Worm (Caenorhabditis elegans) whole organism, L2 larva: ENCODE measurements around the gene epg-5.
"Not testable (repeated sequence)": the region's sequence is repeated elsewhere in the genome, so short reads cannot be mapped to it uniquely, and the experiment has no call there.

Source experiments
- C34F6.9 ChIP-seq: fragments of 150-350 bp; optimal IDR thresholded peaks from 2 replicates; lab custom pipeline; 2014; ENCODE audit warnings: missing biosample characterization, missing genetic modification characterization
- F13H6.1 ChIP-seq: sonication (generic microtip); optimal IDR thresholded peaks from 2 replicates; lab custom pipeline; 2016; ENCODE audit warnings: missing genetic modification characterization, missing compliant biosample characterization
- R02D3.7 ChIP-seq: fragments of 150-350 bp; optimal IDR thresholded peaks from 2 replicates; lab custom pipeline; 2014; ENCODE audit warnings: missing biosample characterization, missing genetic modification characterization
- Y55F3AM.14 ChIP-seq: fragments of 200-800 bp; sonication (Bioruptor generic); optimal IDR thresholded peaks from 2 replicates; lab custom pipeline; 2018; ENCODE audit warnings: mild to moderate bottlenecking, missing genetic modification characterization, missing compliant biosample characterization
- ZK546.5 ChIP-seq: sonication (generic microtip); optimal IDR thresholded peaks from 2 replicates; lab custom pipeline; 2017; ENCODE audit warnings: missing biosample characterization, missing genetic modification characterization
- alr-1 ChIP-seq: fragments of 150-350 bp; optimal IDR thresholded peaks from 2 replicates; lab custom pipeline; 2014; ENCODE audit warnings: missing biosample characterization, missing genetic modification characterization
- aly-2 ChIP-seq: fragments of 150-350 bp; optimal IDR thresholded peaks from 2 replicates; lab custom pipeline; 2014; ENCODE audit warnings: missing biosample characterization, missing genetic modification characterization
- blmp-1 ChIP-seq: sonication (generic microtip); optimal IDR thresholded peaks from 2 replicates; lab custom pipeline; 2017; ENCODE audit warnings: missing genetic modification characterization, mild to moderate bottlenecking, missing compliant biosample characterization, antibody characterized with exemption, moderate library complexity; ENCODE audit not compliant: insufficient read depth
- ceh-16 ChIP-seq: fragments of 150-350 bp; optimal IDR thresholded peaks from 2 replicates; lab custom pipeline; 2014; ENCODE audit warnings: missing biosample characterization, missing genetic modification characterization
- ceh-82 ChIP-seq: fragments of 150-350 bp; optimal IDR thresholded peaks from 2 replicates; lab custom pipeline; 2014; ENCODE audit warnings: missing biosample characterization, missing genetic modification characterization
- crh-2 ChIP-seq: sonication (generic microtip); optimal IDR thresholded peaks from 2 replicates; lab custom pipeline; 2017; ENCODE audit warnings: missing biosample characterization, missing genetic modification characterization
- elt-1 ChIP-seq: fragments of 150-350 bp; optimal IDR thresholded peaks from 2 replicates; lab custom pipeline; 2014; ENCODE audit warnings: missing biosample characterization, missing genetic modification characterization
- elt-3 ChIP-seq: sonication (generic microtip); optimal IDR thresholded peaks from 2 replicates; lab custom pipeline; 2017; ENCODE audit warnings: missing biosample characterization, missing genetic modification characterization
- fos-1 ChIP-seq: fragments of 150-350 bp; optimal IDR thresholded peaks from 2 replicates; lab custom pipeline; 2014; ENCODE audit warnings: missing biosample characterization, missing genetic modification characterization
- lin-13 ChIP-seq: fragments of 150-350 bp; optimal IDR thresholded peaks from 2 replicates; lab custom pipeline; 2014; ENCODE audit warnings: missing biosample characterization, missing genetic modification reagents, missing genetic modification characterization
- mab-5 ChIP-seq: fragments of 150-350 bp; optimal IDR thresholded peaks from 2 replicates; lab custom pipeline; 2014; ENCODE audit warnings: missing biosample characterization, missing genetic modification characterization
- mdl-1 ChIP-seq, 2 experiments: fragments of 150-350 bp in 1 of 2; sonication (generic microtip) in 1 of 2; optimal IDR thresholded peaks; 2 replicates each; lab custom pipeline; 2017; ENCODE audit warnings: missing biosample characterization in 2 of 2, missing genetic modification characterization in 2 of 2
- nhr-10 ChIP-seq: sonication (generic microtip); optimal IDR thresholded peaks from 2 replicates; lab custom pipeline; 2017; ENCODE audit warnings: missing biosample characterization, missing genetic modification characterization
- nhr-11 ChIP-seq: fragments of 150-350 bp; optimal IDR thresholded peaks from 2 replicates; lab custom pipeline; 2014; ENCODE audit warnings: missing biosample characterization, missing genetic modification characterization
- nhr-12 ChIP-seq: fragments of 150-350 bp; optimal IDR thresholded peaks from 2 replicates; lab custom pipeline; 2014; ENCODE audit warnings: missing biosample characterization, missing genetic modification characterization
- nhr-21 ChIP-seq: fragments of 150-350 bp; optimal IDR thresholded peaks from 2 replicates; lab custom pipeline; 2014; ENCODE audit warnings: missing biosample characterization, missing genetic modification characterization
- nhr-23 ChIP-seq: fragments of 150-350 bp; optimal IDR thresholded peaks from 2 replicates; lab custom pipeline; 2014; ENCODE audit warnings: missing biosample characterization, missing genetic modification reagents, missing genetic modification characterization
- nhr-237 ChIP-seq: fragments of 150-350 bp; optimal IDR thresholded peaks from 2 replicates; lab custom pipeline; 2014; ENCODE audit warnings: missing biosample characterization, missing genetic modification characterization
- nhr-25 ChIP-seq: fragments of 150-350 bp; sonication (generic microtip); optimal IDR thresholded peaks from 3 replicates; lab custom pipeline; 2014; ENCODE audit warnings: missing biosample characterization, missing genetic modification characterization
- peb-1 ChIP-seq: fragments of 150-350 bp; optimal IDR thresholded peaks from 2 replicates; lab custom pipeline; 2014; ENCODE audit warnings: missing biosample characterization, missing genetic modification characterization
- skn-1 ChIP-seq: sonication (generic microtip); optimal IDR thresholded peaks from 2 replicates; lab custom pipeline; 2017; ENCODE audit warnings: missing biosample characterization, missing genetic modification characterization
- sma-3 ChIP-seq: sonication (generic microtip); optimal IDR thresholded peaks from 2 replicates; lab custom pipeline; 2016; ENCODE audit warnings: missing genetic modification reagents, missing genetic modification characterization, missing compliant biosample characterization
- sma-9 ChIP-seq, 2 experiments: fragments of 150-350 bp in 1 of 2; sonication (generic microtip) in 1 of 2; optimal IDR thresholded peaks; 2 replicates each; lab custom pipeline; 2014 to 2016; ENCODE audit warnings: missing genetic modification characterization in 2 of 2, mild to moderate bottlenecking in 1 of 2, missing biosample characterization in 1 of 2, missing compliant biosample characterization in 1 of 2, missing genetic modification reagents in 1 of 2, moderate library complexity in 1 of 2
- snpc-4 ChIP-seq: fragments of 150-350 bp; optimal IDR thresholded peaks from 2 replicates; lab custom pipeline; 2014; ENCODE audit warnings: missing biosample characterization, missing genetic modification characterization
- zag-1 ChIP-seq: fragments of 150-350 bp; optimal IDR thresholded peaks from 2 replicates; lab custom pipeline; 2014; ENCODE audit warnings: missing biosample characterization, missing genetic modification characterization
- ztf-1 ChIP-seq: fragments of 200-800 bp; sonication (Bioruptor generic); conservative IDR thresholded peaks from 2 replicates; pipeline ENCODE4 v1.3.6; 2022; ENCODE audit warnings: missing genetic modification characterization, missing compliant biosample characterization
- ztf-11 ChIP-seq: sonication (generic microtip); optimal IDR thresholded peaks from 2 replicates; lab custom pipeline; 2017; ENCODE audit warnings: missing biosample characterization, missing genetic modification characterization

epg-5 gene

ce11 chrII:6628397-6628796, 19.2 kb upstream of the epg-5 start:
- no peak for TF ChIP-seq lin-13 (GFP tag; lab: Kevin White, UChicago)
- no peak for TF ChIP-seq nhr-23
- TF ChIP-seq peb-1 (tag; lab: Kevin White, UChicago), result no peak
- no peak for TF ChIP-seq R02D3.7 (tag; lab: Kevin White, UChicago)
- TF ChIP-seq alr-1 (tag; lab: Kevin White, UChicago), result no peak
- no peak for TF ChIP-seq ceh-16 (tag; lab: Kevin White, UChicago)
- no peak for TF ChIP-seq F13H6.1
- TF ChIP-seq snpc-4 (tag; lab: Kevin White, UChicago), result no peak
- no peak for TF ChIP-seq nhr-10
- peak; percentile 20 for TF ChIP-seq sma-9 (GFP tag; optimal IDR thresholded peaks at IDR 0.05; lab: Kevin White, UChicago)
- TF ChIP-seq sma-9 (tag; optimal IDR thresholded peaks at IDR 0.05; lab: Kevin White, UChicago), result no peak
- no peak for TF ChIP-seq aly-2 (tag; lab: Kevin White, UChicago)
- TF ChIP-seq fos-1 (tag; lab: Kevin White, UChicago), result peak; percentile 84
- TF ChIP-seq nhr-12 (tag; lab: Kevin White, UChicago), result no peak
- TF ChIP-seq, all 48 proteins: peak for 2

- not testable (repeated sequence) for TF ChIP-seq lin-13 (GFP tag; lab: Kevin White, UChicago); elt-3 (tag; lab: Kevin White, UChicago); nhr-23
These were observed 18.0 kb upstream of the epg-5 start, which contains the start of the genes F54H5.5 and F54H5.2 for ce11 chrII:6627182-6627581. TSS of gene F54H5.5 (minus strand) at chrII:6627282. TSS of gene F54H5.2 (plus strand) at chrII:6627484.

- TF ChIP-seq fos-1 (tag; lab: Kevin White, UChicago) (peak; percentile 0), aly-2 (tag; lab: Kevin White, UChicago) (no peak)
These were observed 16.1 kb upstream of the epg-5 start, which contains the start of gene F54H5.14 for ce11 chrII:6625302-6625701. TSS of gene F54H5.14 (minus strand) at chrII:6625402.

- TF ChIP-seq nhr-12 (tag; lab: Kevin White, UChicago) (no peak), Y55F3AM.14 (GFP tag; lab: Kevin White, UChicago) (no peak), crh-2 (tag; lab: Kevin White, UChicago) (no peak), elt-1 (no peak), skn-1 (tag; lab: Kevin White, UChicago) (no peak), ztf-1 (GFP tag; lab: Robert Waterston, UW) (no peak), mdl-1 (tag; optimal IDR thresholded peaks at IDR 0.05; lab: Kevin White, UChicago) (no peak), zag-1 (tag; lab: Kevin White, UChicago) (no peak), C34F6.9 (tag; lab: Kevin White, UChicago) (no peak), ZK546.5 (tag; lab: Kevin White, UChicago) (no peak), nhr-10 (no peak), ceh-82 (tag; lab: Kevin White, UChicago) (no peak), mab-5 (tag; lab: Kevin White, UChicago) (no peak), nhr-237 (tag; lab: Kevin White, UChicago) (no peak), nhr-11 (tag; lab: Kevin White, UChicago) (no peak)
These were observed 12.7 kb upstream of the epg-5 start, which contains the start of gene F54H5.3 for ce11 chrII:6621886-6622285. TSS of gene F54H5.3 (plus strand) at chrII:6622186.

ce11 chrII:6619007-6619406, 9.8 kb upstream of the epg-5 start:
- TF ChIP-seq nhr-25, result peak; percentile 53
- peak; percentile 14 for TF ChIP-seq sma-3 (GFP tag; lab: Kevin White, UChicago)
- peak; percentile 6 for TF ChIP-seq nhr-21 (tag; lab: Kevin White, UChicago)
- no peak for TF ChIP-seq C34F6.9 (tag; lab: Kevin White, UChicago)
- TF ChIP-seq sma-9 (GFP tag; optimal IDR thresholded peaks at IDR 0.05; lab: Kevin White, UChicago), result peak; percentile 22
- no peak for TF ChIP-seq sma-9 (tag; optimal IDR thresholded peaks at IDR 0.05; lab: Kevin White, UChicago)
- TF ChIP-seq blmp-1 (tag; lab: Kevin White, UChicago), result peak; percentile 7
- no peak for TF ChIP-seq ztf-11

ce11 chrII:6616770-6617169, 7.6 kb upstream of the epg-5 start, which contains the start of gene klf-3:
TSS of gene klf-3 (plus strand) at chrII:6616878.
- TF ChIP-seq blmp-1 (tag; lab: Kevin White, UChicago), result peak; percentile 1
- TF ChIP-seq mdl-1 (tag; optimal IDR thresholded peaks at IDR 0.05; lab: Kevin White, UChicago), result no peak
